Worm (Caenorhabditis elegans): ENCODE results near the gene Y45F10B.8.
"Not testable (repeated sequence)": the region's sequence is repeated elsewhere in the genome, so short reads cannot be mapped to it uniquely, and the experiment has no call there.

Gene Y45F10B.8

DNA sequence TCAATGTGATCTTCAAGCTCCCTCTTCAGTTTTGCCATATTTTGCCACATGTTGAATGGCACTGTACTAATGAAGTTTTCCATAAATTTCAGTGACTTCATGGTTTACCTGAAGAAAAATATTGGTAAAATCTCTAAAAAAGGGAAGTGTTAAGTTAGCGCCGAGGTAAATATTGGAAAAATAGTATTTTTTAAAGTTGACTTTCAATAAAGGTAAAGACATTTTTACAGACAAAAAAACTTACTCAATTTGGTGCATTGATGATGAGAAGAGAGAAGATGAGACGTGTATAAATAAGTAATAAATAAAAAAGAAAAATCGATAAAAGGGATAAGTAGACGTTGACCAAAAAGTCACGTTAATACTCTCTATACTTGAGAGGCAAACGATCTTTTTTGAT lies 19.7 kb upstream of the Y45F10B.8 start, which contains the start of gene Y45F10B.9:
Gene Y45F10B.9 (minus strand): TSS at position 101 of the 400 bp plus-strand sequence.
- TF ChIP-seq ceh-36 (tag; optimal IDR thresholded peaks at IDR 0.05); hmg-4 (GFP tag; optimal IDR thresholded peaks at IDR 0.05); pes-1 (GFP tag; IDR thresholded peaks at IDR 0.05): not testable (repeated sequence)

DNA sequence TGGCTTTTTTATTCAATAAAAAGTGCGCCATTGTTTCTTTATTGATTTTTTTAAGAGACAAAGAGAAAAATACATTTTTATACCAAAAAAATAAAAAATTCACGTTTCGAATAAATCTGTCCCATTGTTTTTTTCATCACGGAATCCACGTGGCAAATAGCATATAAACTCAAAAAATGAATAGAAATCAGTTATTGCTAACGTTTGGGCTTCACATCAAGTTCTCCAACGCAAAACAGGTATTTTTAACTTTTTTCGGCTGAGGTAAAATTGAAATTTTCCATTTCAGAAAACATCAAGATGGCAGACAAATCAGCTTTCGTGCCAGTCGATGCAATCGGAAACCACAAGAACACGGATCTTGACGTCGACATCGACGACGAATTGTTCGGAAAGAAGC lies 15.3 kb upstream of the Y45F10B.8 start, which contains the start of gene Y45F10B.3:
Gene Y45F10B.3 (plus strand): TSS at position 301 of the 400 bp plus-strand sequence.
- TF ChIP-seq ama-1 (optimal IDR thresholded peaks at IDR 0.05) (no peak), scrt-1 (GFP tag; IDR thresholded peaks at IDR 0.05) (no peak), hmbx-1 (tag; optimal IDR thresholded peaks at IDR 0.05) (no peak), F13C5.2 (tag; optimal IDR thresholded peaks at IDR 0.05) (no peak), hmg-4 (GFP tag; optimal IDR thresholded peaks at IDR 0.05) (no peak), ceh-36 (tag; optimal IDR thresholded peaks at IDR 0.05) (no peak), ceh-13 (GFP tag; optimal IDR thresholded peaks at IDR 0.05) (no peak), flt-1 (GFP tag; IDR thresholded peaks at IDR 0.05) (no peak), B0310.2 (tag; optimal IDR thresholded peaks at IDR 0.05) (no peak), tbx-37 (GFP tag; conservative IDR thresholded peaks at IDR 0.05) (no peak), tbx-11 (GFP tag; IDR thresholded peaks at IDR 0.05) (no peak), tra-4 (tag; optimal IDR thresholded peaks at IDR 0.05) (no peak)

DNA sequence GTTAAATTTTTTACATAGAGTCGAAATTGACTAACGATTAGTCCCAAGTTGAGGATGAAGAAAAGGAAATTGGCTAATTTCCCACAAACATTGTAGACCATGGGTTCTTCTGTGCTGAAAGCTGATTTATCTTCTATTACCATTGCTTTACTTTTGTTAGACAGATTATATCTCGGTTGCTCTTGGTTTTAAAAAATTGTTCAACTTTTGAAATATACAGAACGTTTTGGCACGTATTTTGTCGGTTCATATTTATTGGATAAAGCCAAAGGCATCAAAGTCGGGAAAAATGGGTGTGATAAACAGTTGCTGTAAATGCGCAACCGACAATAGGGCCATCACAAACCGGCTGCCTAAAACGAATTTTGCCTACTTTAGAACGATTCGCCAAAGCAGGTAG lies 13.6 kb upstream of the Y45F10B.8 start, which contains the start of gene tsp-5:
Gene tsp-5 (minus strand): TSS at position 101 of the 400 bp plus-strand sequence.
- no peak for TF ChIP-seq B0310.2 (tag; optimal IDR thresholded peaks at IDR 0.05)
- no peak for TF ChIP-seq ets-7 (tag; optimal IDR thresholded peaks at IDR 0.05)
- TF ChIP-seq hmg-4 (GFP tag; optimal IDR thresholded peaks at IDR 0.05) = no peak
- no peak for TF ChIP-seq tbx-11 (GFP tag; IDR thresholded peaks at IDR 0.05)
- TF ChIP-seq flt-1 (GFP tag; IDR thresholded peaks at IDR 0.05) = no peak
- TF ChIP-seq ceh-13 (GFP tag; optimal IDR thresholded peaks at IDR 0.05) = no peak
- TF ChIP-seq tra-4 (tag; optimal IDR thresholded peaks at IDR 0.05) = no peak

DNA sequence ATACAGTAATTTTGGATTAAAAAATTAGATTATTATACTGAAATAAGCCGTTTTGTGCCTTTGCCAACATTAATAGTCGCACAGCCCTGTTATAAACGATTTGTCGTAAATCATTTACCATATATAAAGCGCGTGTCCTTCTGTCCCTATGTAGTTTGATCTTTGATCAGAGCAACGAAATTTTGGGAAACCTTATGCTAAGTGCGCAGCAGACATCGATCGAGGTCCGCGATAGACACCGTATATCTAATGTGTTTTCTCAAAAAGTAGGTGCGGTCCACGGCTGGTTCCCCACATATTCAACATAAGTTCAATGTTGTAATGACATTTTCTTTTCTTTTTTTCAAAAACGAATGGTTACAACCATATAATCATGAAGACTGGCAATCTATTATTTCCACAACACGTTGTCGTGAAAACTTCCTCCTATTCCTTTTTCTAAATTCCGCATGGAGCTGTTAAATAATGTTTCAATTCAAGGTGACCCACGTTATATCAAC lies 10.5 kb upstream of the Y45F10B.8 start, which contains the start of gene sru-9:
Gene sru-9 (plus strand): TSS at position 450 of the 500 bp plus-strand sequence.
- not testable (repeated sequence) for TF ChIP-seq ama-1 (optimal IDR thresholded peaks at IDR 0.05); ceh-36 (tag; optimal IDR thresholded peaks at IDR 0.05); tbx-37 (GFP tag; conservative IDR thresholded peaks at IDR 0.05)

DNA sequence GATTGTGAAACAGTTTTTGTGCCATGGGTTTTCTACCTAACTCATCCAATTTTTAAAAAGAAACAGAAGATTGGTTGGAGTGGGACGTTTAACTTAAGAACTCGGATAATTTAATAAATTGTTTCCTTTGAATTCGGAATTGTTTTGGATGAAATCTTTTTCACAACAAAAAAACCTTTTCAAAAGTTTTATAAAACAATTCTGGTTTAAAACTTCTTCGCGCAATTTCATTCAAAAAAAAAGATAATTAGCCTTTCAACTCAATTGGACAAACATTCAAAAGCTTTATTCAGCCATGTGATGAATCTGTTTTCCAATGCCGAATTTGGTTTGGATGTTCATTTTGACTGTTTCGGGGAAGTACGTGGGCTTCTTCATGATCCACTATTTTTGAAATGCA lies 9.1 kb upstream of the Y45F10B.8 start, which contains the start of gene Y45F10B.12:
Gene Y45F10B.12 (plus strand): TSS at position 301 of the 400 bp plus-strand sequence.
- TF ChIP-seq aly-1 (tag; optimal IDR thresholded peaks at IDR 0.05) (no peak), ceh-36 (tag; optimal IDR thresholded peaks at IDR 0.05) (no peak), B0310.2 (tag; optimal IDR thresholded peaks at IDR 0.05) (no peak), scrt-1 (GFP tag; IDR thresholded peaks at IDR 0.05) (no peak), ama-1 (optimal IDR thresholded peaks at IDR 0.05) (no peak), hmg-4 (GFP tag; optimal IDR thresholded peaks at IDR 0.05) (no peak), tra-4 (tag; optimal IDR thresholded peaks at IDR 0.05) (no peak), tbx-37 (GFP tag; conservative IDR thresholded peaks at IDR 0.05) (no peak), ets-7 (tag; optimal IDR thresholded peaks at IDR 0.05) (no peak), pes-1 (GFP tag; IDR thresholded peaks at IDR 0.05) (no peak), F13C5.2 (tag; optimal IDR thresholded peaks at IDR 0.05) (no peak), flt-1 (GFP tag; IDR thresholded peaks at IDR 0.05) (no peak)

DNA sequence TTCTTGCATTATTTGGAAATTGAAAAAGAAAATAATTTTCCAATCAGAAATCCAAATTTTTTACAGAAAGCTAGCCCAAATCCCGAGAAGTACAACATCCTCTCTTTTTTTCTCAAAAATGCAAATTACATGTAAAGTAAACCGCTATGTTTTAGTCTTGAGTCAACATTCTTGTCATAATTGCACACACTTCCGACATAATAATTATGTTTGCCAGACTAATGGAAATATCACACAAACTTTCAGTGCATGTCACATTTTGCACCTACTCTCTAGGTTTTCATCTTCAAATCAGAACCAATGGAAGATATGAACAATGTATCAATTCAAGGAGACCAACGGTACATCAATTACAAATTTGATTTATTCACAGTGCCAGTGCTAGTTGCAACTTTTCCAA lies 6.6 kb upstream of the Y45F10B.8 start, which contains the start of gene sru-11:
Gene sru-11 (plus strand): TSS at position 301 of the 400 bp plus-strand sequence.
- TF ChIP-seq tbx-37 (GFP tag; conservative IDR thresholded peaks at IDR 0.05) = no peak
- no peak for TF ChIP-seq tbx-11 (GFP tag; IDR thresholded peaks at IDR 0.05)
- TF ChIP-seq B0310.2 (tag; optimal IDR thresholded peaks at IDR 0.05) = no peak
- no peak for TF ChIP-seq hmg-4 (GFP tag; optimal IDR thresholded peaks at IDR 0.05)
- no peak for TF ChIP-seq flt-1 (GFP tag; IDR thresholded peaks at IDR 0.05)
- TF ChIP-seq hnd-1 (tag; optimal IDR thresholded peaks at IDR 0.05) = no peak
- no peak for TF ChIP-seq hmbx-1 (tag; optimal IDR thresholded peaks at IDR 0.05)
- TF ChIP-seq pes-1 (GFP tag; IDR thresholded peaks at IDR 0.05) = no peak
- no peak for TF ChIP-seq scrt-1 (GFP tag; IDR thresholded peaks at IDR 0.05)

DNA sequence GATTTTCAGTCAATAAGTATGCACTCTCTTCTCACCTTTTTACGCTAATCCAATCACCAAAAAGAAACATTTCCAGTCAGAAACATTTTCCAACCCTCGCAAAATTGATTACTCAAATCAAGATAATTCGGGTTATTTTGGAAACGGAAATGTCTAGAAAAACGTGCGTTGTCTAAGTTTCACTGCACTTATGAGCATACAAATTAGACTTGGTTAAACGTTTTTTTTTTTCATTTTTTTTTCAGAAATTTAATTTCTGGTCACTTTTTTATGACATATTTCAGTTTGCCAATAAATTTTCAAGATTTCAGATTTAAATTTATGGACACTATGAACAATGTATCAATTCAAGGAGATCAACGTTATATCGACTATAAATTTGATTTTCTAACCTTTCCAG lies 4.8 kb upstream of the Y45F10B.8 start, which contains the start of gene sru-12:
Gene sru-12 (plus strand): TSS at position 301 of the 400 bp plus-strand sequence.
- TF ChIP-seq tra-4 (tag; optimal IDR thresholded peaks at IDR 0.05) (no peak), F13C5.2 (tag; optimal IDR thresholded peaks at IDR 0.05) (no peak), aly-1 (tag; optimal IDR thresholded peaks at IDR 0.05) (no peak), ets-7 (tag; optimal IDR thresholded peaks at IDR 0.05) (no peak), scrt-1 (GFP tag; IDR thresholded peaks at IDR 0.05) (no peak), B0310.2 (tag; optimal IDR thresholded peaks at IDR 0.05) (no peak), tbx-11 (GFP tag; IDR thresholded peaks at IDR 0.05) (no peak), hmg-4 (GFP tag; optimal IDR thresholded peaks at IDR 0.05) (no peak), flt-1 (GFP tag; IDR thresholded peaks at IDR 0.05) (no peak)

DNA sequence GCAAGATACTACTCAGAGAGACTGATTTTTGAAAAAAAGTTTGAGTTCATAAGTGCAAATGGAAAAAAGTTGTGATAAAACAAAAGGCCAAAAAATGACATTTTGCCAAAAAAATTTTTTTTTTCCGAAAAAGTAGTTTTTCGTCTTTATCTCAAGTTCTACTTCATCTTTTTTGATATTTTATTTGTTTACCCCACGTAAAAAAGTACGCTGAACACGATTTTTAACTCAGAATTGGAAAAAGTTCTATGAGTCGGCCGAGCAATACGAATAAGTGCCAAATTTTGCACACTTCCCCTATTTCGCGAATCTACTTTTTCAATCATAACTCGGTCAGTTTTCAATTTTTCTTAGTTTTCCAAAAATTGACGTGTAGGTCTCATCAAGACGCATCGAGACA lies 879 bp upstream of the Y45F10B.8 start, which contains the start of gene sru-16:
Gene sru-16 (plus strand): TSS at position 301 of the 400 bp plus-strand sequence.
- TF ChIP-seq ceh-36 (tag; optimal IDR thresholded peaks at IDR 0.05); ceh-13 (GFP tag; optimal IDR thresholded peaks at IDR 0.05); sea-1 (GFP tag; conservative IDR thresholded peaks at IDR 0.05): not testable (repeated sequence)
